Worm (Caenorhabditis elegans): Measurements from ENCODE around the gene C45B11.6.
A peak's percentile ranks its signal among the peaks of the same experiment; 100 is the strongest.

Gene C45B11.6

DNA sequence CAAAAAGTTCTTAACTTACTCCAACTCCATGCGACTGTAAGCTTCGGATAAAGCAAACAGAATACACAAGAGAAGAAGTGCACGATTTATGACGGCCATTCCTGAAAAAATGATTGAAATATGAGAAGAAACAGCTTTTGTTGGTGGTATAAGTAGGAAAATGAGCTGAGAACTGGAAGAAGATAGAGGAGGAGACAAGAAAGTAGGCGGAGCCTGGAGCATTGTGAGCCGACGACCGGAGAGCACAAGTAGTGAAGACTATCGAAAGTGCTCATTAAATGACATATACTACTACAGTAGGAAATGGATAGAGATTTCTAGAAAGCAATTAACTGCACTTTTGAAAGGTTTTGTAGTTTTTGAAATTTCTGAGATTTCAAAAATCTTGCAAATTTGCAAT is 21.6 kb downstream of the C45B11.6 start, which contains the start of gene nlp-80:
TSS of gene nlp-80 (minus strand) at position 101 of the 400 bp plus-strand sequence.
- TF ChIP-seq madf-8 (GFP tag; conservative IDR thresholded peaks at IDR 0.05) (no peak), F33H1.4 (GFP tag; IDR thresholded peaks at IDR 0.05) (no peak), aptf-3 (GFP tag; IDR thresholded peaks at IDR 0.05) (no peak), mxl-1 (tag; optimal IDR thresholded peaks at IDR 0.05) (no peak), repo-1 (tag; optimal IDR thresholded peaks at IDR 0.05) (no peak), B0035.1 (tag; optimal IDR thresholded peaks at IDR 0.05) (no peak), F55B11.4 (tag; optimal IDR thresholded peaks at IDR 0.05; ENCODE audit: borderline replicate concordance, insufficient read depth) (no peak), rec-8 (tag; optimal IDR thresholded peaks at IDR 0.05) (no peak), pbrm-1 (GFP tag; IDR thresholded peaks at IDR 0.05) (no peak), F23B12.7 (tag; optimal IDR thresholded peaks at IDR 0.05; ENCODE audit: insufficient read depth) (no peak), lsl-1 (GFP tag; optimal IDR thresholded peaks at IDR 0.05) (no peak), sptf-2 (GFP tag; optimal IDR thresholded peaks at IDR 0.05) (no peak), mel-28 (tag; optimal IDR thresholded peaks at IDR 0.05; ENCODE audit: borderline replicate concordance) (no peak), ceh-40 (GFP tag; IDR thresholded peaks at IDR 0.05) (no peak), tbx-9 (tag; optimal IDR thresholded peaks at IDR 0.05; ENCODE audit: borderline replicate concordance) (no peak), akir-1 (GFP tag; optimal IDR thresholded peaks at IDR 0.05) (no peak)

- TF ChIP-seq madf-8 (GFP tag; conservative IDR thresholded peaks at IDR 0.05) (no peak), nhr-80 (tag; optimal IDR thresholded peaks at IDR 0.05) (peak; percentile 95), unc-62 (GFP tag; optimal IDR thresholded peaks at IDR 0.05) (peak; percentile 88), ets-4 (GFP tag; optimal IDR thresholded peaks at IDR 0.05) (peak; percentile 2), let-607 (tag; optimal IDR thresholded peaks at IDR 0.05) (peak in 1 of 2 experiments; percentile 27), ztf-22 (GFP tag; optimal IDR thresholded peaks at IDR 0.05) (peak; percentile 84), ztf-28 (GFP tag; IDR thresholded peaks at IDR 0.05) (no peak), ceh-79 (tag; optimal IDR thresholded peaks at IDR 0.05) (no peak), tlf-1 (GFP tag; optimal IDR thresholded peaks at IDR 0.05) (peak; percentile 46), atf-7 (tag; optimal IDR thresholded peaks at IDR 0.05) (peak; percentile 79), snpc-4 (GFP tag; optimal IDR thresholded peaks at IDR 0.05) (no peak), snpc-4 (tag; optimal IDR thresholded peaks at IDR 0.05) (peak in 1 of 4 experiments; percentile 14), lin-40 (tag; optimal IDR thresholded peaks at IDR 0.05) (peak; percentile 34), akir-1 (GFP tag; optimal IDR thresholded peaks at IDR 0.05) (no peak), tbp1 (GFP tag; optimal IDR thresholded peaks at IDR 0.05) (peak; percentile 9), Y79H2A.3 (GFP tag; conservative IDR thresholded peaks at IDR 0.05) (no peak), attf-5 (GFP tag; optimal IDR thresholded peaks at IDR 0.05) (peak; percentile 25), B0336.3 (GFP tag; IDR thresholded peaks at IDR 0.05) (0 out of 2 replicates have a peak, but pooled peaks have one; percentile 24), hlh-26 (GFP tag; conservative IDR thresholded peaks at IDR 0.05) (no peak), F23B12.7 (tag; optimal IDR thresholded peaks at IDR 0.05; ENCODE audit: insufficient read depth) (no peak), madf-3 (GFP tag; IDR thresholded peaks at IDR 0.05) (no peak), bed-1 (GFP tag; IDR thresholded peaks at IDR 0.05) (no peak)
These were observed 25.4 kb downstream of the C45B11.6 start, which contains the start of gene T04C12.8 for ce11 chrV:11069277-11069676. T04C12.8 (minus strand) TSS chrV:11069358.

ce11 chrV:11070388-11070787 is 26.5 kb downstream of the C45B11.6 start:
- no peak for TF ChIP-seq nfyb-1 (GFP tag; IDR thresholded peaks at IDR 0.05)
- no peak for TF ChIP-seq F37B4.10 (GFP tag; IDR thresholded peaks at IDR 0.05)
- TF ChIP-seq nhr-80 (tag; optimal IDR thresholded peaks at IDR 0.05), result peak; percentile 77
